Worm (Caenorhabditis elegans): Measurements from ENCODE around the gene W08F4.5.
"Not testable (repeated sequence)": the region's sequence is repeated elsewhere in the genome, so short reads cannot be mapped to it uniquely, and the experiment has no call there.

W08F4.5 gene

DNA sequence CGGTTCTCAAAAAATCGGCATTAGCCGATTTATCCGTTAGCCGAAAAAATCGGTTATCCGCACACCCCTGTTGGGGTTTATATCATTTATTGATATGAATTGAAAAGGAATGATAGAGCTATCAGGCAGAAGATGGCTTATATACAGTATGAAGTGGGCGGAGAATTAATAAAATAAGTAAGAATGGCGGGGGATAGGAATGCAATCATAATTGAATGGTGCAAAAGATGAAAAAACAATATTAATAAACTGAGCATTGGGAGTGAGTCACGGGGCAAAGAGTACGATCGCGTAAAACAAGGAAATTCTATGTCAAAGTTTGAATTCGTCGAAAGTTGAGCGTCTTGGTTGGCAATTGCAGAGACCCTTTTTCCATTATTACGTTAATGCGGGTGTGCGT is 31.9 kb downstream of the W08F4.5 start, which contains the start of gene T27A1.2:
Gene T27A1.2 (minus strand): TSS at position 101 of the 400 bp plus-strand sequence.
- TF ChIP-seq nhr-2 (tag; optimal IDR thresholded peaks at IDR 0.05) (no peak), cnd-1 (tag; optimal IDR thresholded peaks at IDR 0.05) (no peak), elt-1 (tag; optimal IDR thresholded peaks at IDR 0.05; ENCODE audit: borderline replicate concordance, insufficient read depth) (no peak), nhr-28 (tag; optimal IDR thresholded peaks at IDR 0.05) (no peak), mls-2 (tag; optimal IDR thresholded peaks at IDR 0.05) (no peak)

DNA sequence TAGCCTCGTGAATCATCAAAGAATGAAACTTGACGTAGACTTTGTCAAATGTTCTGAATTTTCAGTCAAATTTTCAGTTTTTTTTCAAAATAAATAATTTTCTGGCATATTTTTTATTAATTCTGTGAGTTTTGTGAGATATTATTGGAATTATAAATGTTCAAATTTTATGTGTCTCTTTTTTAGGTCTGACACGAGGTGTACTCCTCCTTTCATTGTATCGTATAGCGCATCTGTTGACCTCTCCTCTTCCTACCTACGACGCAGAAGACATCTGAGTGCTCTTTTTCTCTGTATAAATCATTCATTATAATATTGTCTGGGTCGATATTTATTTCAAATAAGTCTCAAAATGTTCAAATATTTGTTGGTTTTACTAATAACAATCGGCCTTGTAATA is 33.5 kb downstream of the W08F4.5 start, which contains the start of gene T27A1.3:
Gene T27A1.3 (plus strand): TSS at position 301 of the 400 bp plus-strand sequence.
- not testable (repeated sequence) for TF ChIP-seq unc-120 (tag; optimal IDR thresholded peaks at IDR 0.05; ENCODE audit: poor library complexity, severe bottlenecking); mls-2 (tag; optimal IDR thresholded peaks at IDR 0.05); lsy-2 (tag; optimal IDR thresholded peaks at IDR 0.05)

DNA sequence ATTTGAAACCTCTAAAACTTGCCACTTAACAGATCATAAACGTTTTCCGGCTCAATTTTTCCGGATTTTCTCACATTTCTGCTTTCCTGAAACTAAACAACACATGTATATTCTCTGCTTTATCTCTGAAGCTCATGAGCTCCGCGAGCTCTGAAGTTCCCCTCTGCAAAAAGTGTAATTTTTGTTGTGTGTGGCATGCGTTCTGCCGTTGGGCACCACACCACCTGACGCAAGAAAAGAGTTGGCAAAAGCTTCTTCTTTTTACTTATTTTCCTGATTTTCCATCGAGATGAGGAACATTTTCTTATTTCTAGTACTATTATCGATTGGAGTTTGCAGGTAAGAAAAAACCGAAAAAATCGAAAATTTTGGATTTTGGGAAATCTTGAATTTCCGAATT is 42.3 kb downstream of the W08F4.5 start, which contains the start of gene lgc-34:
Gene lgc-34 (plus strand): TSS at position 200 of the 400 bp plus-strand sequence.
- TF ChIP-seq lin-32 (GFP tag; optimal IDR thresholded peaks at IDR 0.05) (no peak), lsy-2 (tag; optimal IDR thresholded peaks at IDR 0.05) (no peak), blmp-1 (tag; optimal IDR thresholded peaks at IDR 0.05) (no peak), mls-2 (tag; optimal IDR thresholded peaks at IDR 0.05) (no peak), hlh-1 (tag; optimal IDR thresholded peaks at IDR 0.05) (peak; percentile 95), tbx-8 (GFP tag; optimal IDR thresholded peaks at IDR 0.05) (no peak), unc-120 (tag; optimal IDR thresholded peaks at IDR 0.05; ENCODE audit: poor library complexity, severe bottlenecking) (peak; percentile 35)

DNA sequence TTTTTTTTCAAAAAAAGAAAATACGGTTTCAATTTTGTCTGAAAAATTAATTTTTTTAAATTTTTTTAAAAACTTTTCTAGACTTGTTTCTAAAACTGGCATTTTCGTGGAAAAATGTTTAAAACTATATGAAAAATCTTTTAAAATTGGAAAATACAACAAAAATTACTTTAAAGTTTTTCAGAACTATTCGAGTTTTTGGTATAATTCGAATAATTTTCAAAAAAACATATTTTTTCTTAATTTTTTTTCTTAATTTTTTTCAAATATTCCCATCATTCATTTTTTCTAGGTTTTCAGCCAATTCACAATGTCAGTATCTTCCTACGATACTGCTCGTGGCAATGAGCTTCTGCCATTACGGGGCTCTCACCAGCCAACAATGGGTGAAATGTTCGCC is 46.4 kb downstream of the W08F4.5 start, which contains the start of gene slc-36.2:
Gene slc-36.2 (plus strand): TSS at position 301 of the 400 bp plus-strand sequence.
- no peak for TF ChIP-seq snpc-4 (tag; optimal IDR thresholded peaks at IDR 0.05)
- no peak for TF ChIP-seq ceh-39 (tag; optimal IDR thresholded peaks at IDR 0.05)
- TF ChIP-seq lin-13 (tag; optimal IDR thresholded peaks at IDR 0.05): no peak
- TF ChIP-seq unc-39 (tag; optimal IDR thresholded peaks at IDR 0.05): no peak
- no peak for TF ChIP-seq unc-62 (GFP tag; optimal IDR thresholded peaks at IDR 0.05)
- TF ChIP-seq elt-1 (tag; optimal IDR thresholded peaks at IDR 0.05; ENCODE audit: borderline replicate concordance, insufficient read depth): no peak
- no peak for TF ChIP-seq mls-2 (tag; optimal IDR thresholded peaks at IDR 0.05)
- no peak for TF ChIP-seq blmp-1 (tag; optimal IDR thresholded peaks at IDR 0.05)
- no peak for TF ChIP-seq lin-32 (GFP tag; optimal IDR thresholded peaks at IDR 0.05)
- TF ChIP-seq bed-3 (GFP tag; optimal IDR thresholded peaks at IDR 0.05): no peak
- TF ChIP-seq flh-1 (GFP tag; optimal IDR thresholded peaks at IDR 0.05): no peak
- no peak for TF ChIP-seq elt-3 (tag; optimal IDR thresholded peaks at IDR 0.05)
- TF ChIP-seq cnd-1 (tag; optimal IDR thresholded peaks at IDR 0.05): no peak
- TF ChIP-seq nhr-28 (tag; optimal IDR thresholded peaks at IDR 0.05): no peak
- TF ChIP-seq ztf-11 (tag; optimal IDR thresholded peaks at IDR 0.05): no peak
- TF ChIP-seq nhr-2 (tag; optimal IDR thresholded peaks at IDR 0.05): no peak
- no peak for TF ChIP-seq ham-2 (GFP tag; optimal IDR thresholded peaks at IDR 0.05)

DNA sequence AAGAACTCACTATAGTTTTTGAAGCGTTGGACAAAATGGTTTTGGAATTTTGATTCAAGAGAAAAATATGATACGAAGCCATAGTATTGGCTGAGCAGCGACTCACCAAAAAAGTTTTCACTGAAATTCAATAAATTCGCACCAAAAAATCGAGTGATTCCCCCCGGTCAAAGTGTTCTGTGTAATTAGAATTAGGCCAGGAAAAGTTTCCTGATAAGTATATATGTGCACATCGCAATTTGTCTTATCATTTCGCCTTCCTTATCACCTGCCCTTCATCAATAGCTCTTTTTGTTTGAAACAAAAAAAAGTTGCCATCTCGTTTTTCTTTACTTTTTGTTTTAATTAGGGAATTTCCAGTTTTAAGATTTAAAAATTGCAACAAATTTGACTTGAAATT is 47.0 kb downstream of the W08F4.5 start:
- TF ChIP-seq snpc-4 (tag; optimal IDR thresholded peaks at IDR 0.05) (no peak), mep-1 (tag; optimal IDR thresholded peaks at IDR 0.05) (no peak), ces-1 (GFP tag; optimal IDR thresholded peaks at IDR 0.05) (no peak), sptf-1 (tag; optimal IDR thresholded peaks at IDR 0.05) (no peak), unc-120 (tag; optimal IDR thresholded peaks at IDR 0.05; ENCODE audit: poor library complexity, severe bottlenecking) (no peak), ham-2 (GFP tag; optimal IDR thresholded peaks at IDR 0.05) (no peak), sem-2 (GFP tag; optimal IDR thresholded peaks at IDR 0.05) (no peak), cnd-1 (tag; optimal IDR thresholded peaks at IDR 0.05) (no peak), tbx-8 (GFP tag; optimal IDR thresholded peaks at IDR 0.05) (no peak), nhr-2 (tag; optimal IDR thresholded peaks at IDR 0.05) (no peak), nhr-237 (tag; optimal IDR thresholded peaks at IDR 0.05) (no peak), ztf-11 (tag; optimal IDR thresholded peaks at IDR 0.05) (no peak)
